Worm (Caenorhabditis elegans) whole organism, L3 larva: Measurements from ENCODE around the gene C02F5.2.

Source experiments
- ZK546.5 ChIP-seq: sonication (generic microtip); optimal IDR thresholded peaks from 2 replicates; lab custom pipeline; 2017; ENCODE audit warnings: missing biosample characterization, missing genetic modification characterization
- ceh-9 ChIP-seq: sonication (generic microtip); optimal IDR thresholded peaks from 2 replicates; lab custom pipeline; 2018; ENCODE audit warnings: missing biosample characterization, missing genetic modification characterization
- egl-27 ChIP-seq: sonication (generic microtip); optimal IDR thresholded peaks from 4 replicates; lab custom pipeline; 2017; ENCODE audit warnings: missing biosample characterization, missing genetic modification reagents, missing genetic modification characterization
- fos-1 ChIP-seq: fragments of 150-350 bp; optimal IDR thresholded peaks from 2 replicates; lab custom pipeline; 2014; ENCODE audit warnings: missing biosample characterization, missing genetic modification characterization
- nhr-11 ChIP-seq: fragments of 150-350 bp; optimal IDR thresholded peaks from 2 replicates; lab custom pipeline; 2014; ENCODE audit warnings: missing biosample characterization, missing genetic modification characterization
- nhr-12 ChIP-seq: fragments of 150-350 bp; optimal IDR thresholded peaks from 2 replicates; lab custom pipeline; 2014; ENCODE audit warnings: missing biosample characterization, missing genetic modification characterization
- nhr-76 ChIP-seq: fragments of 150-350 bp; sonication (generic microtip); optimal IDR thresholded peaks from 5 replicates; lab custom pipeline; 2014; ENCODE audit warnings: missing biosample characterization, missing genetic modification characterization
- pqm-1 ChIP-seq: fragments of 150-350 bp; optimal IDR thresholded peaks from 2 replicates; lab custom pipeline; 2017; ENCODE audit warnings: missing biosample characterization, missing genetic modification characterization, inconsistent platforms
- skn-1 ChIP-seq: fragments of 150-350 bp; optimal IDR thresholded peaks from 2 replicates; lab custom pipeline; 2014; ENCODE audit warnings: missing biosample characterization, missing genetic modification characterization
- tbx-2 ChIP-seq: sonication (generic microtip); optimal IDR thresholded peaks from 2 replicates; lab custom pipeline; 2016; ENCODE audit warnings: mild to moderate bottlenecking, missing genetic modification characterization, missing compliant biosample characterization
- unc-39 ChIP-seq: sonication (generic microtip); optimal IDR thresholded peaks from 4 replicates; lab custom pipeline; 2017; ENCODE audit warnings: missing biosample characterization, missing genetic modification characterization
- unc-62 ChIP-seq: fragments of 150-350 bp; sonication (generic microtip); optimal IDR thresholded peaks from 4 replicates; lab custom pipeline; 2014; ENCODE audit warnings: missing biosample characterization, missing genetic modification reagents, missing genetic modification characterization
- ztf-4 ChIP-seq: fragments of 150-350 bp; optimal IDR thresholded peaks from 2 replicates; lab custom pipeline; 2014; ENCODE audit warnings: missing biosample characterization, missing genetic modification characterization

- TF ChIP-seq nhr-12 (no peak), skn-1 (tag; lab: Kevin White, UChicago) (no peak), ceh-9 (tag; lab: Kevin White, UChicago) (no peak), ZK546.5 (no peak), ztf-4 (no peak), pqm-1 (tag; lab: Kevin White, UChicago) (no peak), fos-1 (no peak), nhr-76 (tag; lab: Kevin White, UChicago) (no peak), unc-39 (tag; lab: Kevin White, UChicago) (no peak), unc-62 (GFP tag; lab: Kevin White, UChicago) (no peak), tbx-2 (tag; lab: Kevin White, UChicago) (no peak), nhr-11 (tag; lab: Kevin White, UChicago) (no peak), egl-27 (tag; lab: Kevin White, UChicago) (no peak)
These were observed 33.2 kb upstream of the C02F5.2 start, which contains the start of gene unc-86 for ce11 chrIII:8216224-8216623.
